Worm (Caenorhabditis elegans): ENCODE data around the gene Y39B6A.29.

ce11 chrV:18990238-18990901 is 34.2 kb downstream of the Y39B6A.29 start, which contains the start of the genes reps-1 and Y39B6A.37:
- no peak for TF ChIP-seq pqm-1 (tag; optimal IDR thresholded peaks at IDR 0.05)
- TF ChIP-seq mec-3 (tag; optimal IDR thresholded peaks at IDR 0.05; ENCODE audit: borderline replicate concordance): no peak

Data from whole organism, late embryonic.